Worm (Caenorhabditis elegans): ENCODE data around the gene polq-1.

The polq-1 gene

DNA sequence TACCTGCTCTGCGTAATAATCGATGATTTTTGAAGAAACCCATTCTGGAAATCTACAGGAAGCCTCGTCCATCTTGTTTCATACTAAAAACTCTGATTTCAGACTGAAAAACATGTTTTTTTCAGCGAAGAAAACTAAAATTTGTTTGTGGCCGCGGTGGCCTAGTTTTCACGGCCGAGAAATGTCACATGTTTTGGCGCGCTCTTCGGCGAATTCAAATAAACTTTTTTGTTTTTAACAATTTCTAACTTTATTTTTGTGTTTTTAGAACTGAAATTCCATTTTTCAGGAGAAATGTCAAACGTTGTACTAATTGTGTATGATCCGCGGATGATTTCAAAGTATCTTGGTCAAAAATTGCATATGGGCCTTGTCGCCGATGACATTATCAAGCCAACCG lies at the start of gene polq-1, which contains the start of gene him-10:
TSS of gene polq-1 (minus strand) at position 190 of the 400 bp plus-strand sequence.
TSS of gene him-10 (plus strand) at position 290 of the 400 bp plus-strand sequence.
- TF ChIP-seq ceh-36 (tag; optimal IDR thresholded peaks at IDR 0.05), result no peak
- no peak for TF ChIP-seq sea-1 (GFP tag; conservative IDR thresholded peaks at IDR 0.05)
- no peak for TF ChIP-seq tbx-37 (GFP tag; conservative IDR thresholded peaks at IDR 0.05)
- TF ChIP-seq ama-1 (optimal IDR thresholded peaks at IDR 0.05), result no peak
- TF ChIP-seq aly-1 (tag; optimal IDR thresholded peaks at IDR 0.05), result no peak
- TF ChIP-seq F13C5.2 (tag; optimal IDR thresholded peaks at IDR 0.05), result no peak
- TF ChIP-seq hmbx-1 (tag; optimal IDR thresholded peaks at IDR 0.05), result no peak
- no peak for TF ChIP-seq ceh-13 (GFP tag; optimal IDR thresholded peaks at IDR 0.05)
- TF ChIP-seq hmg-4 (GFP tag; optimal IDR thresholded peaks at IDR 0.05), result no peak
- TF ChIP-seq ets-7 (tag; optimal IDR thresholded peaks at IDR 0.05), result no peak

DNA sequence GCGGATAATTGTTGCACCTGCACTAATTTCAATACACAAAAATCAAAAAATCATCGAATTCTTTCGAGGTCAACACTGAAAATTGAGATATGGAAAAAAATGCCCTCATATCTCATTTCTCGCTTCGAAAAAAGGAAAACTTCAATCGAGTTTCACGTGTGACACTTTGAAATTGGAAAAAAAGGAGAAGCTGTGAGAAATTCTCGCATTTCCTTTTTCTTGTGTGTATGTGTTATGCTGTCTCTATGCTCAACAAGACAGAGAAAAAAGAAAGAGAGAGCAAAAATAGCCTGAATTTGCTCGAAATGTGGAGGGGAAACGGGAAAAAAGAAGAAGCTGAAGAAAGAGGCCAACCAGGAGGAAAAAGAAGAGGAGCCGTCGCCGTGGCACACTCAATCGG lies 43.5 kb upstream of the polq-1 start:
- TF ChIP-seq hnd-1 (tag; optimal IDR thresholded peaks at IDR 0.05), result no peak
- TF ChIP-seq ceh-13 (GFP tag; optimal IDR thresholded peaks at IDR 0.05), result no peak
- no peak for TF ChIP-seq aly-1 (tag; optimal IDR thresholded peaks at IDR 0.05)
- no peak for TF ChIP-seq flt-1 (GFP tag; IDR thresholded peaks at IDR 0.05)
- no peak for TF ChIP-seq B0310.2 (tag; optimal IDR thresholded peaks at IDR 0.05)
- TF ChIP-seq F13C5.2 (tag; optimal IDR thresholded peaks at IDR 0.05), result no peak
- no peak for TF ChIP-seq ets-7 (tag; optimal IDR thresholded peaks at IDR 0.05)

ce11 chrIII:5845483-5845882 lies 42.5 kb upstream of the polq-1 start:
- TF ChIP-seq tbx-11 (GFP tag; IDR thresholded peaks at IDR 0.05), result no peak

DNA sequence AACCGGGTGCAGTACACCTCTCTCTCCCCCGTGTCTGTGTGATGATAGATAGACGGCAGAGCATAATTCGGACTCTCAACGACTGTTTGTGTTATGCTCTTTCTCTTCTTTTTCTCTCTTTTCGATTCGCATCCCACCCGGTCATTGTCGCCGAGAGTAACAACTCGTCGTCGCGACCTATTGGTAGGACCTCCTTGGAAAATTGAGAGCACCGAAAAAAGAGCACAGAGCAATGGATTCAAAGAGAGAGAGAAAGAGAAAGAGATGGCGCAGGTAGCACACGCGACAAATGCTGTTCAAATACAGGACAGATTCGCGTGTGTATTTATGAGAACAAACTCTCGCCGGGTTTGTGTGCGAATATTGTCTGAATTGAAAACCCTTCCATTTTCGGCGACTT lies 40.7 kb upstream of the polq-1 start:
- no peak for TF ChIP-seq scrt-1 (GFP tag; IDR thresholded peaks at IDR 0.05)
- peak; percentile 12 for TF ChIP-seq hmg-4 (GFP tag; optimal IDR thresholded peaks at IDR 0.05)
- TF ChIP-seq tbx-11 (GFP tag; IDR thresholded peaks at IDR 0.05), result no peak

ce11 chrIII:5842920-5843319 lies 40.0 kb upstream of the polq-1 start:
- TF ChIP-seq ceh-13 (GFP tag; optimal IDR thresholded peaks at IDR 0.05) (no peak), tbx-11 (GFP tag; IDR thresholded peaks at IDR 0.05) (no peak), ama-1 (optimal IDR thresholded peaks at IDR 0.05) (no peak), pes-1 (GFP tag; IDR thresholded peaks at IDR 0.05) (no peak), tra-4 (tag; optimal IDR thresholded peaks at IDR 0.05) (no peak), sea-1 (GFP tag; conservative IDR thresholded peaks at IDR 0.05) (no peak), flt-1 (GFP tag; IDR thresholded peaks at IDR 0.05) (no peak), scrt-1 (GFP tag; IDR thresholded peaks at IDR 0.05) (no peak), hmg-4 (GFP tag; optimal IDR thresholded peaks at IDR 0.05) (no peak)

- no peak for TF ChIP-seq hmg-4 (GFP tag; optimal IDR thresholded peaks at IDR 0.05)
- TF ChIP-seq F13C5.2 (tag; optimal IDR thresholded peaks at IDR 0.05), result no peak
- TF ChIP-seq hnd-1 (tag; optimal IDR thresholded peaks at IDR 0.05), result no peak
- no peak for TF ChIP-seq sea-1 (GFP tag; conservative IDR thresholded peaks at IDR 0.05)
Measured at ce11 chrIII:5841676-5842075, 38.7 kb upstream of the polq-1 start.

ce11 chrIII:5840815-5841573 lies 38.0 kb upstream of the polq-1 start:
- TF ChIP-seq ama-1 (optimal IDR thresholded peaks at IDR 0.05) (no peak), sea-1 (GFP tag; conservative IDR thresholded peaks at IDR 0.05) (no peak), scrt-1 (GFP tag; IDR thresholded peaks at IDR 0.05) (no peak), ceh-36 (tag; optimal IDR thresholded peaks at IDR 0.05) (no peak), hmbx-1 (tag; optimal IDR thresholded peaks at IDR 0.05) (no peak), pes-1 (GFP tag; IDR thresholded peaks at IDR 0.05) (no peak), F13C5.2 (tag; optimal IDR thresholded peaks at IDR 0.05) (no peak), ets-7 (tag; optimal IDR thresholded peaks at IDR 0.05) (no peak), B0310.2 (tag; optimal IDR thresholded peaks at IDR 0.05) (no peak), tra-4 (tag; optimal IDR thresholded peaks at IDR 0.05) (no peak), tbx-37 (GFP tag; conservative IDR thresholded peaks at IDR 0.05) (no peak), aly-1 (tag; optimal IDR thresholded peaks at IDR 0.05) (no peak), hmg-4 (GFP tag; optimal IDR thresholded peaks at IDR 0.05) (no peak), hnd-1 (tag; optimal IDR thresholded peaks at IDR 0.05) (no peak), tbx-11 (GFP tag; IDR thresholded peaks at IDR 0.05) (no peak)

DNA sequence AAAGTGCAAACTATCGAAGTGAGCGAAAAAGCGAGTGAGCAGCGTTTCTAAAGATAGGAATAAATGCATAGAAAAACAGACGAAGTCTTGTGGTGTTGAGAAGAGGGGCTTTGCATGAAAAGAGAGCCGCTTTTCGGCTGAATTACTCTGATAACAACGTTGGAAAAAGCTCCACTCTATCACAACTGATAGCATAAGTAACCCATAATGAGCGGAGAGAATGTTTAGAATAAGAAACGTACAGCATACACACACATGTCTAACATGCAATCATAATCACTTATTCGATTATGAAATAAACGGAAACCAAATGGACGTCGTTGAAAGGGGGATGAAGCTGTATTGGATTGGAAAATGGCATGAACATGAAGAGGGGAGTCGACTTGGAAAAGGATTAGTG lies 37.3 kb upstream of the polq-1 start:
- TF ChIP-seq ama-1 (optimal IDR thresholded peaks at IDR 0.05), result no peak
- TF ChIP-seq hnd-1 (tag; optimal IDR thresholded peaks at IDR 0.05), result no peak
- no peak for TF ChIP-seq pes-1 (GFP tag; IDR thresholded peaks at IDR 0.05)
- TF ChIP-seq hmg-4 (GFP tag; optimal IDR thresholded peaks at IDR 0.05), result no peak
- TF ChIP-seq flt-1 (GFP tag; IDR thresholded peaks at IDR 0.05), result no peak
- no peak for TF ChIP-seq tra-4 (tag; optimal IDR thresholded peaks at IDR 0.05)
- no peak for TF ChIP-seq F13C5.2 (tag; optimal IDR thresholded peaks at IDR 0.05)

DNA sequence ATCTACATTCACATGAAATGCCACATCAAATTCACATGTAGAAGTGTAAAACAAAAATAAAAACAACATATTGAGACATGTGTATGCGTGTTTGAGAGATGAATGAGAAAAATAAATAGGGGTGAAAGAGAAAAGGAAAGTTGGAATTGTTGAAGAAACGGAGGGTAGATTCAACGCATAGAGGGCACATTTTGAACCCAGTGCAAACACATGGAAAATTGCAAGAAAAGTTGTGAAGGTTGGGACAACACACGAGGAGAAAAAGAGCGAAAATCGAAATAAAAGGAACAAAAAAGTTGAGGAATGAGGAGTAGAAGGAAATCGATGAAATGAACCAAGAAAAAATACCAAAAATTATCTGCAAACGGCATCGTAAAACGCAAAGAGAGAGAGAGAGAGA lies 36.6 kb upstream of the polq-1 start:
- TF ChIP-seq aly-1 (tag; optimal IDR thresholded peaks at IDR 0.05), result no peak
- TF ChIP-seq flt-1 (GFP tag; IDR thresholded peaks at IDR 0.05), result no peak
- TF ChIP-seq hmg-4 (GFP tag; optimal IDR thresholded peaks at IDR 0.05), result no peak
